Worm (Caenorhabditis elegans) whole organism, L4 larva: ENCODE measurements around the gene T12A7.2.

Source experiments
- F37D6.2 ChIP-seq: sonication (generic microtip); optimal IDR thresholded peaks from 2 replicates; lab custom pipeline; 2016; ENCODE audit warnings: mild to moderate bottlenecking, missing genetic modification characterization, missing compliant biosample characterization
- F49E8.2 ChIP-seq: sonication (generic microtip); optimal IDR thresholded peaks from 2 replicates; lab custom pipeline; 2016; ENCODE audit warnings: missing compliant biosample characterization, mild to moderate bottlenecking, missing genetic modification characterization, borderline replicate concordance
- T20F7.1 ChIP-seq: fragments of 200-800 bp; sonication (Bioruptor generic); optimal IDR thresholded peaks from 2 replicates; lab custom pipeline; 2018; ENCODE audit warnings: mild to moderate bottlenecking, missing genetic modification characterization, missing compliant biosample characterization
- T26A8.4 ChIP-seq: fragments of 200-800 bp; sonication (Bioruptor generic); IDR thresholded peaks from 2 replicates; pipeline ENCODE4 v1.3.6; 2022; ENCODE audit warnings: missing genetic modification characterization, missing compliant biosample characterization
- Y5F2A.4 ChIP-seq: fragments of 200-800 bp; sonication (Bioruptor generic); optimal IDR thresholded peaks from 2 replicates; lab custom pipeline; 2018; ENCODE audit warnings: mild to moderate bottlenecking, missing genetic modification characterization, missing compliant biosample characterization
- aha-1 ChIP-seq: fragments of 150-350 bp; peaks from one replicate; lab custom pipeline; 2014; ENCODE audit warnings: missing biosample characterization, missing genetic modification characterization
- ceh-20 ChIP-seq: fragments of 200-800 bp; sonication (Bioruptor generic); IDR thresholded peaks from 2 replicates; pipeline ENCODE4 v1.3.6; 2022; ENCODE audit warnings: missing genetic modification reagents, missing genetic modification characterization, missing compliant biosample characterization
- ctbp-1 ChIP-seq: fragments of 200-800 bp; sonication (Bioruptor generic); IDR thresholded peaks from 2 replicates; pipeline ENCODE4 v1.3.6; 2022; ENCODE audit warnings: missing genetic modification reagents, missing genetic modification characterization, missing compliant biosample characterization
- daf-12 ChIP-seq: fragments of 150-350 bp; optimal IDR thresholded peaks from 2 replicates; lab custom pipeline; 2014; ENCODE audit warnings: missing biosample characterization, missing genetic modification reagents, missing genetic modification characterization
- daf-16 ChIP-seq, 3 experiments: sonication (generic microtip); optimal IDR thresholded peaks; 2 replicates each; lab custom pipeline; 2016 to 2017; ENCODE audit warnings: missing genetic modification characterization in 3 of 3, missing genetic modification reagents in 3 of 3, mild to moderate bottlenecking in 2 of 3, missing compliant biosample characterization in 2 of 3, missing biosample characterization in 1 of 3, moderate library complexity in 1 of 3
- daf-19 ChIP-seq: fragments of 200-800 bp; sonication (Bioruptor generic); conservative IDR thresholded peaks from 2 replicates; pipeline ENCODE4 v1.3.6; 2022; ENCODE audit warnings: missing genetic modification characterization, missing compliant biosample characterization
- dmd-6 ChIP-seq: fragments of 200-800 bp; sonication (Bioruptor generic); IDR thresholded peaks from 2 replicates; pipeline ENCODE4 v1.3.6; 2022; ENCODE audit warnings: missing genetic modification reagents, missing genetic modification characterization, missing compliant biosample characterization
- dve-1 ChIP-seq: sonication (generic microtip); optimal IDR thresholded peaks from 2 replicates; lab custom pipeline; 2017; ENCODE audit warnings: antibody characterized with exemption, mild to moderate bottlenecking, missing genetic modification characterization, missing compliant biosample characterization; ENCODE audit not compliant: insufficient read depth
- fkh-10 ChIP-seq: fragments of 150-350 bp; optimal IDR thresholded peaks from 2 replicates; lab custom pipeline; 2014; ENCODE audit warnings: missing biosample characterization, missing genetic modification reagents, missing genetic modification characterization
- gei-8 ChIP-seq: fragments of 200-800 bp; sonication (Bioruptor generic); optimal IDR thresholded peaks from 2 replicates; lab custom pipeline; 2018; ENCODE audit warnings: mild to moderate bottlenecking, missing genetic modification characterization, missing compliant biosample characterization
- hlh-11 ChIP-seq: fragments of 200-800 bp; sonication (Bioruptor generic); optimal IDR thresholded peaks from 2 replicates; lab custom pipeline; 2018; ENCODE audit warnings: mild to moderate bottlenecking, missing genetic modification characterization, missing compliant biosample characterization
- hlh-30 ChIP-seq: sonication (generic microtip); optimal IDR thresholded peaks from 2 replicates; lab custom pipeline; 2017; ENCODE audit warnings: antibody characterized with exemption, mild to moderate bottlenecking, missing genetic modification characterization, missing compliant biosample characterization; ENCODE audit not compliant: insufficient read depth
- lin-29 ChIP-seq: fragments of 200-800 bp; sonication (Bioruptor generic); IDR thresholded peaks from 2 replicates; pipeline ENCODE4 v1.3.6; 2022; ENCODE audit warnings: missing genetic modification reagents, missing genetic modification characterization, missing compliant biosample characterization
- lsy-2 ChIP-seq, 2 experiments: fragments of 150-350 bp in 1 of 2; sonication (generic microtip) in 1 of 2; optimal IDR thresholded peaks; 2 replicates each; lab custom pipeline; 2014 to 2017; ENCODE audit warnings: missing biosample characterization in 2 of 2, missing genetic modification characterization in 2 of 2
- madf-9 ChIP-seq: fragments of 200-800 bp; sonication (Bioruptor generic); conservative IDR thresholded peaks from 2 replicates; pipeline ENCODE4 v1.3.6; 2022; ENCODE audit warnings: missing genetic modification reagents, missing genetic modification characterization, missing compliant biosample characterization
- mdt-29 ChIP-seq: fragments of 200-800 bp; sonication (Bioruptor generic); IDR thresholded peaks from 2 replicates; pipeline ENCODE4 v1.3.6; 2022; ENCODE audit warnings: missing genetic modification reagents, missing genetic modification characterization, missing compliant biosample characterization
- mep-1 ChIP-seq: fragments of 150-350 bp; sonication (generic microtip); optimal IDR thresholded peaks from 3 replicates; lab custom pipeline; 2014; ENCODE audit warnings: missing biosample characterization, missing genetic modification characterization
- mxl-2 ChIP-seq: fragments of 200-800 bp; sonication (Bioruptor generic); conservative IDR thresholded peaks from 2 replicates; pipeline ENCODE4 v1.3.6; 2022; ENCODE audit warnings: missing genetic modification reagents, missing genetic modification characterization, missing compliant biosample characterization
- nhr-10 ChIP-seq: fragments of 150-350 bp; optimal IDR thresholded peaks from 2 replicates; lab custom pipeline; 2014; ENCODE audit warnings: missing biosample characterization, missing genetic modification characterization
- nhr-237 ChIP-seq: sonication (generic microtip); optimal IDR thresholded peaks from 2 replicates; lab custom pipeline; 2017; ENCODE audit warnings: missing biosample characterization, missing genetic modification characterization
- nhr-25 ChIP-seq: sonication (generic microtip); optimal IDR thresholded peaks from 2 replicates; lab custom pipeline; 2017; ENCODE audit warnings: missing genetic modification characterization, mild to moderate bottlenecking, missing compliant biosample characterization, antibody characterized with exemption, moderate library complexity, borderline replicate concordance; ENCODE audit not compliant: insufficient read depth
- nhr-28 ChIP-seq: fragments of 150-350 bp; optimal IDR thresholded peaks from 2 replicates; lab custom pipeline; 2014; ENCODE audit warnings: missing biosample characterization, missing genetic modification characterization
- nhr-41 ChIP-seq: fragments of 200-800 bp; sonication (Bioruptor generic); IDR thresholded peaks from 2 replicates; pipeline ENCODE4 v1.3.6; 2022; ENCODE audit warnings: missing genetic modification reagents, missing genetic modification characterization, missing compliant biosample characterization
- nhr-6 ChIP-seq: fragments of 150-350 bp; optimal IDR thresholded peaks from 2 replicates; lab custom pipeline; 2014; ENCODE audit warnings: missing biosample characterization, missing genetic modification characterization
- saeg-2 ChIP-seq: fragments of 200-800 bp; sonication (Bioruptor generic); IDR thresholded peaks from 2 replicates; pipeline ENCODE4 v1.3.6; 2022; ENCODE audit warnings: missing genetic modification reagents, missing genetic modification characterization, missing compliant biosample characterization
- set-16 ChIP-seq: fragments of 200-800 bp; sonication (Bioruptor generic); IDR thresholded peaks from 2 replicates; pipeline ENCODE4 v1.3.6; 2022; ENCODE audit warnings: missing genetic modification reagents, missing genetic modification characterization, missing compliant biosample characterization
- unc-130 ChIP-seq: sonication (generic microtip); optimal IDR thresholded peaks from 2 replicates; lab custom pipeline; 2016; ENCODE audit warnings: missing genetic modification reagents, missing genetic modification characterization, missing compliant biosample characterization
- unc-62 ChIP-seq, 3 experiments: fragments of 150-350 bp in 1 of 3; sonication (generic microtip); optimal IDR thresholded peaks in 2 of 3; peaks in 1 of 3; 1 replicate in 1 of 3; 2 replicates in 2 of 3; lab custom pipeline; 2014 to 2017; ENCODE audit warnings: missing biosample characterization in 3 of 3, missing genetic modification characterization in 3 of 3, missing genetic modification reagents in 3 of 3, missing genotype in 1 of 3
- vab-7 ChIP-seq: fragments of 200-800 bp; sonication (Bioruptor generic); IDR thresholded peaks from 2 replicates; pipeline ENCODE4 v1.3.6; 2022; ENCODE audit warnings: missing genetic modification reagents, missing genetic modification characterization, missing compliant biosample characterization
- zfp-3 ChIP-seq: fragments of 200-800 bp; sonication (Bioruptor generic); conservative IDR thresholded peaks from 2 replicates; pipeline ENCODE4 v1.3.6; 2022; ENCODE audit warnings: missing genetic modification reagents, missing genetic modification characterization, missing compliant biosample characterization

Gene T12A7.2

DNA sequence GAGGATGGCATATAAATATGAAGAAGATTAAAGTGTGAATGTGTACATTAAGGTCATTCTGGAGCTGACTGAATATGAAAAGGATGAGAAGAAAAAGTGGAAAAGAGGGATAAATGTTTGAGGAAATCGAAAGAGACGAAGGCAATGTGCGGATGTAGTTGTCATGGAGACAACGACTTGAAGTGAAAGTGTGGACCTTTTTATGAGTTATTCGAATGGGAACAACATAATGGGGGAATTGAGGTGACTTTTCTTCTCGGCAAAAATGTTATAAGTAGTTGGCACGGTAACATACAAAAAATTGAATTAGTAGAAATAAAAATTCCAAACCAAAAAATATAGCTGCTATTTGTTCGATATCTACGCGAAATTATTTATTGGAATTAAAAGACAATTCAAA, 40.2 kb upstream of the T12A7.2 start, which contains the start of gene dyf-18:
Gene dyf-18 (minus strand): TSS at position 101 of the 400 bp plus-strand sequence.
- TF ChIP-seq T26A8.4 (GFP tag; lab: Robert Waterston, UW): no peak
- no peak for TF ChIP-seq nhr-41 (GFP tag; lab: Robert Waterston, UW)
- no peak for TF ChIP-seq daf-16 (GFP tag; optimal IDR thresholded peaks at IDR 0.05; lab: Kevin White, UChicago)
- no peak for TF ChIP-seq daf-16 (tag; optimal IDR thresholded peaks at IDR 0.05; lab: Kevin White, UChicago)
- TF ChIP-seq lin-29: no peak
- no peak for TF ChIP-seq nhr-237
- TF ChIP-seq, all 104 proteins: peak for 0

DNA sequence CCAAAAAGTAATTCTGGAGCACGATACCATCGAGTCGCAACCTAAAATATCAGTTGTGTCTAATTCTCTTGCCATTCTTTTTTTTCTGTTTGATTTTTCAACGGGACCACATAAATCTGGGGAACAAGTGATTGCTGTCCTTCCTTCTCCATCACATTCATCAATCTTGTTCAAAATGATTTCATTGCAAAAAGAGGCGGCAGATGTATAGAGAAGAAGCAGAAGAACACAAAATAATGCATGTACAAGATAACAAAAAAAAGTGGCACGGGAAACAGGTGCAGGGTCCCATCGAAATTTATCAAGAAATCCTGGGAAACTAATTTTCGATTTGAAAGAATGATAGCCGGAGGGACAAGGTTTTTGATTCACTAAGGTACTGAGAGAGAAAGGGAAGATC, 38.3 kb upstream of the T12A7.2 start:
- TF ChIP-seq nhr-25 (tag; lab: Kevin White, UChicago) (no peak), unc-62 (GFP tag; optimal IDR thresholded peaks at IDR 0.05 in 1 of 2; lab: Kevin White, UChicago) (peak in 1 of 2 experiments; percentile 82), unc-62 (tag; optimal IDR thresholded peaks at IDR 0.05; lab: Kevin White, UChicago) (no peak), ceh-20 (GFP tag; lab: Robert Waterston, UW) (peak; percentile 53; the same call in 1 of the 2 replicates), aha-1 (tag; lab: Kevin White, UChicago) (peak; percentile 61), mxl-2 (GFP tag; lab: Robert Waterston, UW) (no peak), zfp-3 (GFP tag; lab: Robert Waterston, UW) (no peak), nhr-28 (tag; lab: Kevin White, UChicago) (no peak)

DNA sequence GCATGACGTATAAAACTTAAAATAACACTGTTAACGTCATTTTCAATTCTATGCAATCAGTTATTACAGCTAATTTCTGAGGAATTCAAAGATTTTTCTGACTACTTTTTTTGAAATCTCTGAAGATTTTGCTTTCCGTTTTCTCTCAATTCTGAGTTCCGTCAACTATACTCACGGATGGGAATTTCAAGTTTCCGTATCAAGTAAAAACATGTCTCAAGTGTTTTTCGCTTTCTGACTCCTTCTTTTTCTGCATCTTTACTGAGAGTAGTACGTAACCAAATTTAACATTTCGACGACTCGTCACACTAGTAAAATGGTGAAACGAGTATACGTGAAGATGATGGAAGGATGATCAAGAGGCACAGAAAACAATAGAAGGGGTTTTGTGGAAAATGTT, 35.9 kb upstream of the T12A7.2 start:
- TF ChIP-seq F37D6.2 (tag; lab: Kevin White, UChicago) (no peak), Y5F2A.4 (no peak), nhr-6 (tag; lab: Kevin White, UChicago) (no peak), fkh-10 (GFP tag; lab: Kevin White, UChicago) (peak; percentile 73), saeg-2 (GFP tag; lab: Robert Waterston, UW) (no peak), gei-8 (GFP tag; lab: Kevin White, UChicago) (no peak), F49E8.2 (tag; lab: Kevin White, UChicago) (no peak), madf-9 (GFP tag; lab: Robert Waterston, UW) (no peak), daf-12 (no peak), unc-62 (GFP tag; optimal IDR thresholded peaks at IDR 0.05 in 1 of 2; lab: Kevin White, UChicago) (peak in 1 of 2 experiments; percentile 65), unc-62 (tag; optimal IDR thresholded peaks at IDR 0.05; lab: Kevin White, UChicago) (no peak)

DNA sequence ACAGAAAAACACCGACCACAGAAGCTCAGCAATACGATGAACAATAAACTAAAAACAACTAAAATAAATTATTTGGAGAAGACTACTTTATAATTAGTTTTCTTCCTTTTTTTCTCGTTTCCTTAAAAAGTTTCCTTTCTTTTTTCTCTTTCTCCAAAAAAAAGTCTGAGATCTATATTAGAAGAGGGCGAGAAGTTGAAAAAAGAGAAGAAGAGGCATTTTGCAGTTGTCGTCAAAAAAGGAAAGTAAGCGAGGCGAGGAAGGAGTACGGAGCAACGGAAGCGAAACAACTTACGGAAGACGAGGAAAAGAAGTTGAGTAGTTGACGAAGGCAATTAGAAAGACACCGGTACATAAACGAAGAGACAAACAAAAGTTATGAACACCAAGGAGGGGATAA, 35.1 kb upstream of the T12A7.2 start:
- TF ChIP-seq dve-1 (no peak), fkh-10 (GFP tag; lab: Kevin White, UChicago) (peak; percentile 47)
- TF ChIP-seq, all 104 proteins: peak for 1

DNA sequence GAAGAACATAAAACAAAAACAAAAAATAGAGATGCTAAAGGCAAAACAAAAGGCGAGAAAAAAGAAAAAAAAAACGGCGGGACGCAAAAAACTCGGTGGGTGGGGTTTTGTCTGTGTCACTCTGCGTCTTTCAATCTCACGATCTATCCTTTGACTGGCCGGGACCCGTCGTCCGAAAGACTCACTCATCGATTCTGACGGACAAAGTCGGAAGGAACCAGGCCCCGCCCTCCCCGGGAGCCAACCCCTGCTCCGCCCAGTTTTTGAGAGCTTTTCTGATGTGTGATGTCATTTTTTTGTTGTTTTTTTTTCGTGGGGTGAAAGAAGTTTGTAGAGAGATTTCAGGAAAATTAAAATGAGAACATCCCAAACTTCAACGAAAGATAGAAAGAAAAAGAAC, 32.3 kb upstream of the T12A7.2 start:
- no peak for TF ChIP-seq nhr-10
- no peak for TF ChIP-seq mdt-29
- TF ChIP-seq daf-19: no peak
- TF ChIP-seq unc-130: no peak
- no peak for TF ChIP-seq zfp-3 (GFP tag; lab: Robert Waterston, UW)
- TF ChIP-seq ceh-20 (GFP tag; lab: Robert Waterston, UW): peak; percentile 67
- no peak for TF ChIP-seq gei-8 (GFP tag; lab: Kevin White, UChicago)
- TF ChIP-seq set-16 (GFP tag; lab: Robert Waterston, UW): peak; percentile 78
- peak; percentile 6 for TF ChIP-seq mep-1 (tag; lab: Kevin White, UChicago)
- TF ChIP-seq T20F7.1 (GFP tag; lab: Kevin White, UChicago): no peak
- TF ChIP-seq aha-1 (tag; lab: Kevin White, UChicago): peak; percentile 71
- TF ChIP-seq lsy-2 (tag; optimal IDR thresholded peaks at IDR 0.05; lab: Kevin White, UChicago): peak in 1 of 2 experiments; percentile 42
- no peak for TF ChIP-seq hlh-30 (tag; lab: Kevin White, UChicago)
- peak; percentile 6 for TF ChIP-seq hlh-11
- peak; percentile 75 for TF ChIP-seq ctbp-1 (GFP tag; lab: Robert Waterston, UW)
- TF ChIP-seq vab-7: no peak
- TF ChIP-seq dmd-6: peak; percentile 9; the same call in 1 of the 2 replicates
